Worm (Caenorhabditis elegans): ENCODE results near the gene R11G1.1.

ce11 chrX:3689155-3689719 lies 29.9 kb downstream of the R11G1.1 start, which contains the start of gene tag-278:
- no peak for TF ChIP-seq unc-62 (GFP tag; optimal IDR thresholded peaks at IDR 0.05)
- TF ChIP-seq hsf-1 (GFP tag; IDR thresholded peaks at IDR 0.05) = no peak
- no peak for TF ChIP-seq snpc-1.1 (tag; optimal IDR thresholded peaks at IDR 0.05; ENCODE audit: insufficient read depth)
- no peak for TF ChIP-seq B0261.1 (tag; optimal IDR thresholded peaks at IDR 0.05)
- TF ChIP-seq egl-44 (GFP tag; IDR thresholded peaks at IDR 0.05) = no peak
- no peak for TF ChIP-seq ceh-91 (GFP tag; IDR thresholded peaks at IDR 0.05)
- no peak for TF ChIP-seq Y79H2A.3 (GFP tag; conservative IDR thresholded peaks at IDR 0.05)
- no peak for TF ChIP-seq let-607 (tag; optimal IDR thresholded peaks at IDR 0.05)
- TF ChIP-seq ets-4 (GFP tag; optimal IDR thresholded peaks at IDR 0.05) = no peak
- TF ChIP-seq madf-3 (GFP tag; IDR thresholded peaks at IDR 0.05) = no peak
- TF ChIP-seq rcor-1 (GFP tag; IDR thresholded peaks at IDR 0.05) = no peak
